Fruit fly (Drosophila melanogaster) whole organism, embryonic: ENCODE results near the gene CG32305.
A peak's percentile ranks its signal among the peaks of the same experiment; 100 is the strongest.

Experiments
- B-H1 ChIP-seq: fragments of 200-800 bp; sonication (Bioruptor generic); IDR thresholded peaks from 3 replicates; pipeline ENCODE4 v1.3.6; 2022; ENCODE audit warnings: missing biosample characterization, missing genetic modification characterization
- BEAF-32 ChIP-seq: fragments of 200-800 bp; sonication (Bioruptor generic); optimal IDR thresholded peaks from 3 replicates; lab custom pipeline; 2017; ENCODE audit warnings: missing biosample characterization, missing genetic modification characterization, mild to moderate bottlenecking, moderate library complexity, missing genetic modification reagents
- CG10147 ChIP-seq: fragments of 200-800 bp; sonication (Bioruptor generic); optimal IDR thresholded peaks from 2 replicates; lab custom pipeline; 2019; ENCODE audit warnings: missing biosample characterization, mild to moderate bottlenecking, missing genetic modification characterization, moderate library complexity
- CG11398 ChIP-seq: fragments of 200-800 bp; sonication (Bioruptor generic); optimal IDR thresholded peaks from 2 replicates; lab custom pipeline; 2016; ENCODE audit warnings: missing biosample characterization, missing genetic modification characterization
- CG13287 ChIP-seq: fragments of 200-800 bp; sonication (Bioruptor generic); IDR thresholded peaks from 2 replicates; pipeline ENCODE4 v1.3.6; 2022; ENCODE audit warnings: missing biosample characterization, missing genetic modification characterization; ENCODE audit not compliant: partially characterized antibody
- CG16779 ChIP-seq: fragments of 200-800 bp; sonication (Bioruptor generic); IDR thresholded peaks from 2 replicates; pipeline ENCODE4 v1.3.6; 2022; ENCODE audit warnings: missing biosample characterization, missing genetic modification characterization
- CG17568 ChIP-seq: fragments of 200-800 bp; sonication (Bioruptor generic); optimal IDR thresholded peaks from 2 replicates; lab custom pipeline; 2018; ENCODE audit warnings: missing biosample characterization, mild to moderate bottlenecking, missing genetic modification characterization, moderate library complexity
- CG17612 ChIP-seq: fragments of 200-800 bp; sonication (Bioruptor generic); IDR thresholded peaks from 2 replicates; pipeline ENCODE4 v1.3.6; 2022; ENCODE audit warnings: missing biosample characterization, missing genetic modification characterization
- CG18262 ChIP-seq: fragments of 200-800 bp; optimal IDR thresholded peaks from 3 replicates; lab custom pipeline; 2019; ENCODE audit warnings: missing biosample characterization, mild to moderate bottlenecking, missing genetic modification characterization, moderate library complexity
- CG1832 ChIP-seq: fragments of 200-800 bp; sonication (Bioruptor generic); optimal IDR thresholded peaks from 2 replicates; lab custom pipeline; 2017; ENCODE audit warnings: missing biosample characterization, mild to moderate bottlenecking, missing genetic modification characterization, inconsistent platforms
- CG18476 ChIP-seq: fragments of 200-800 bp; sonication (Bioruptor generic); optimal IDR thresholded peaks from 2 replicates; lab custom pipeline; 2016; ENCODE audit warnings: missing biosample characterization, mild to moderate bottlenecking, missing genetic modification characterization
- CG2129 ChIP-seq: fragments of 200-800 bp; sonication (Bioruptor generic); IDR thresholded peaks from 2 replicates; pipeline ENCODE4 v1.3.6; 2022; ENCODE audit warnings: missing biosample characterization, missing genetic modification characterization; ENCODE audit not compliant: partially characterized antibody
- CG32767 ChIP-seq: fragments of 200-800 bp; sonication (Bioruptor generic); IDR thresholded peaks from 2 replicates; pipeline ENCODE4 v1.3.6; 2022; ENCODE audit warnings: missing biosample characterization, missing genetic modification characterization
- CG33557 ChIP-seq: fragments of 200-800 bp; sonication (Bioruptor generic); optimal IDR thresholded peaks from 2 replicates; lab custom pipeline; 2019; ENCODE audit warnings: missing biosample characterization, mild to moderate bottlenecking, missing genetic modification characterization, moderate library complexity
- CG3407 ChIP-seq: fragments of 200-800 bp; sonication (Bioruptor generic); optimal IDR thresholded peaks from 2 replicates; lab custom pipeline; 2018; ENCODE audit warnings: missing biosample characterization, mild to moderate bottlenecking, missing genetic modification characterization
- CG4360 ChIP-seq: fragments of 200-800 bp; sonication (Bioruptor generic); IDR thresholded peaks from 2 replicates; pipeline ENCODE4 v1.3.6; 2022; ENCODE audit warnings: missing biosample characterization, missing genetic modification characterization
- CG4707 ChIP-seq: fragments of 200-800 bp; sonication (Bioruptor generic); optimal IDR thresholded peaks from 2 replicates; lab custom pipeline; 2018; ENCODE audit warnings: missing biosample characterization, mild to moderate bottlenecking, missing genetic modification characterization, moderate library complexity
- CG5953 ChIP-seq: fragments of 200-800 bp; sonication (Bioruptor generic); IDR thresholded peaks from 2 replicates; pipeline ENCODE4 v1.3.6; 2022; ENCODE audit warnings: missing biosample characterization, missing genetic modification characterization
- CG6654 ChIP-seq: fragments of 200-800 bp; sonication (Bioruptor generic); optimal IDR thresholded peaks from 2 replicates; lab custom pipeline; 2017; ENCODE audit warnings: missing biosample characterization, mild to moderate bottlenecking, missing genetic modification characterization
- CG6683 ChIP-seq: fragments of 200-800 bp; sonication (Bioruptor generic); optimal IDR thresholded peaks from 2 replicates; lab custom pipeline; 2017; ENCODE audit warnings: missing biosample characterization, mild to moderate bottlenecking, missing genetic modification characterization, missing genetic modification reagents
- CG7556 ChIP-seq: fragments of 200-800 bp; sonication (Bioruptor generic); optimal IDR thresholded peaks from 2 replicates; lab custom pipeline; 2017; ENCODE audit warnings: missing biosample characterization, mild to moderate bottlenecking, missing genetic modification characterization
- Chrac-16 ChIP-seq: fragments of 200-800 bp; sonication (Bioruptor generic); optimal IDR thresholded peaks from 3 replicates; lab custom pipeline; 2016; ENCODE audit warnings: missing biosample characterization, missing genetic modification characterization
- Dad ChIP-seq: fragments of 200-800 bp; sonication (Bioruptor generic); optimal IDR thresholded peaks from 3 replicates; lab custom pipeline; 2016; ENCODE audit warnings: missing biosample characterization, missing genetic modification characterization
- Deaf1 ChIP-seq: fragments of 200-800 bp; optimal IDR thresholded peaks from 3 replicates; lab custom pipeline; 2019; ENCODE audit warnings: missing biosample characterization, mild to moderate bottlenecking, missing genetic modification characterization, moderate library complexity
- Fer1 ChIP-seq: fragments of 200-800 bp; sonication (Bioruptor generic); optimal IDR thresholded peaks from 2 replicates; lab custom pipeline; 2017; ENCODE audit warnings: missing biosample characterization, mild to moderate bottlenecking, missing genetic modification characterization
- H15 ChIP-seq: fragments of 200-800 bp; sonication (Bioruptor generic); IDR thresholded peaks from 3 replicates; pipeline ENCODE4 v1.3.6; 2022; ENCODE audit warnings: missing biosample characterization, missing genetic modification characterization
- HLHmδ ChIP-seq: fragments of 200-800 bp; sonication (Bioruptor generic); optimal IDR thresholded peaks from 2 replicates; lab custom pipeline; 2018; ENCODE audit warnings: missing biosample characterization, mild to moderate bottlenecking, missing genetic modification characterization, moderate library complexity
- Hsf ChIP-seq: fragments of 200-800 bp; sonication (Bioruptor generic); optimal IDR thresholded peaks from 3 replicates; lab custom pipeline; 2016; ENCODE audit warnings: missing biosample characterization, missing genetic modification characterization
- Med ChIP-seq: fragments of 200-800 bp; sonication (Bioruptor generic); peaks from one replicate; lab custom pipeline; 2016; ENCODE audit warnings: missing biosample characterization, missing genetic modification characterization, mild to moderate bottlenecking, inconsistent platforms, moderate library complexity
- NFAT ChIP-seq: fragments of 200-800 bp; sonication (Bioruptor generic); IDR thresholded peaks from 2 replicates; pipeline ENCODE4 v1.3.6; 2022; ENCODE audit warnings: missing biosample characterization, missing genetic modification characterization
- Oli ChIP-seq: fragments of 200-800 bp; sonication (Bioruptor generic); optimal IDR thresholded peaks from 2 replicates; lab custom pipeline; 2018; ENCODE audit warnings: missing biosample characterization, mild to moderate bottlenecking, missing genetic modification characterization, moderate library complexity
- Opbp ChIP-seq: fragments of 200-800 bp; sonication (Bioruptor generic); IDR thresholded peaks from 3 replicates; pipeline ENCODE4 v1.3.6; 2022; ENCODE audit warnings: missing biosample characterization, missing genetic modification characterization; ENCODE audit not compliant: partially characterized antibody
- Rx ChIP-seq: fragments of 200-800 bp; sonication (Bioruptor generic); IDR thresholded peaks from 2 replicates; pipeline ENCODE4 v1.3.6; 2022; ENCODE audit warnings: missing biosample characterization, missing genetic modification characterization
- Sry-β ChIP-seq: fragments of 200-800 bp; sonication (Bioruptor generic); optimal IDR thresholded peaks from 2 replicates; lab custom pipeline; 2018; ENCODE audit warnings: missing biosample characterization, mild to moderate bottlenecking, missing genetic modification characterization, moderate library complexity
- TFAM ChIP-seq: fragments of 200-800 bp; sonication (Bioruptor generic); optimal IDR thresholded peaks from 2 replicates; lab custom pipeline; 2017; ENCODE audit warnings: missing biosample characterization, missing genetic modification characterization, inconsistent platforms
- Trl ChIP-seq, 3 experiments: fragments of >200 bp in 2 of 3; fragments of 200-800 bp in 1 of 3; sonication (Bioruptor generic) in 1 of 3; optimal IDR thresholded peaks; 2 replicates in 1 of 3; 3 replicates in 2 of 3; lab custom pipeline; 2016 to 2017; ENCODE audit warnings: missing biosample characterization in 1 of 3, missing genetic modification characterization in 1 of 3
- al ChIP-seq: fragments of 200-800 bp; sonication (Bioruptor generic); IDR thresholded peaks from 2 replicates; pipeline ENCODE4 v1.3.6; 2022; ENCODE audit warnings: missing biosample characterization, missing genetic modification characterization
- esg ChIP-seq: fragments of 200-800 bp; sonication (Bioruptor generic); conservative IDR thresholded peaks from 2 replicates; pipeline ENCODE4 v1.3.6; 2022; ENCODE audit warnings: missing biosample characterization, missing genetic modification characterization
- fu2 ChIP-seq: fragments of 200-800 bp; sonication (Bioruptor generic); optimal IDR thresholded peaks from 2 replicates; lab custom pipeline; 2016; ENCODE audit warnings: missing biosample characterization, missing genetic modification characterization
- grau ChIP-seq: fragments of 200-800 bp; optimal IDR thresholded peaks from 3 replicates; lab custom pipeline; 2019; ENCODE audit warnings: missing biosample characterization, mild to moderate bottlenecking, missing genetic modification characterization, moderate library complexity
- lilli ChIP-seq: fragments of 200-800 bp; sonication (Bioruptor generic); optimal IDR thresholded peaks from 3 replicates; lab custom pipeline; 2016; ENCODE audit warnings: missing biosample characterization, missing genetic modification characterization
- p53 ChIP-seq: fragments of 200-800 bp; sonication (Bioruptor generic); optimal IDR thresholded peaks from 2 replicates; lab custom pipeline; 2016; ENCODE audit warnings: missing biosample characterization, missing genetic modification characterization
- pnt ChIP-seq: fragments of 200-800 bp; sonication (Bioruptor generic); optimal IDR thresholded peaks from 3 replicates; lab custom pipeline; 2016; ENCODE audit warnings: missing biosample characterization, missing genetic modification characterization
- schlank ChIP-seq: fragments of 200-800 bp; sonication (Bioruptor generic); optimal IDR thresholded peaks from 2 replicates; lab custom pipeline; 2018; ENCODE audit warnings: missing biosample characterization, mild to moderate bottlenecking, missing genetic modification characterization
- scrt ChIP-seq: fragments of 200-800 bp; sonication (Bioruptor generic); optimal IDR thresholded peaks from 2 replicates; lab custom pipeline; 2018; ENCODE audit warnings: missing biosample characterization, mild to moderate bottlenecking, missing genetic modification characterization, moderate library complexity
- seq ChIP-seq: fragments of 200-800 bp; sonication (Bioruptor generic); IDR thresholded peaks from 2 replicates; pipeline ENCODE4 v1.3.6; 2022; ENCODE audit warnings: missing biosample characterization, missing genetic modification characterization
- sim ChIP-seq: fragments of 200-800 bp; sonication (Bioruptor generic); IDR thresholded peaks from 2 replicates; pipeline ENCODE4 v1.3.6; 2022; ENCODE audit warnings: missing biosample characterization, missing genetic modification characterization
- slou ChIP-seq: fragments of 200-800 bp; sonication (Bioruptor generic); optimal IDR thresholded peaks from 3 replicates; lab custom pipeline; 2016; ENCODE audit warnings: missing biosample characterization, missing genetic modification characterization
- trem ChIP-seq: fragments of 200-800 bp; optimal IDR thresholded peaks from 3 replicates; lab custom pipeline; 2019; ENCODE audit warnings: missing biosample characterization, mild to moderate bottlenecking, missing genetic modification characterization, moderate library complexity
- tx ChIP-seq: fragments of 200-800 bp; sonication (Bioruptor generic); optimal IDR thresholded peaks from 2 replicates; lab custom pipeline; 2016; ENCODE audit warnings: missing biosample characterization, missing genetic modification characterization
- wdn ChIP-seq: fragments of 200-800 bp; sonication (Bioruptor generic); IDR thresholded peaks from 2 replicates; pipeline ENCODE4 v1.3.6; 2022; ENCODE audit warnings: missing biosample characterization, missing genetic modification characterization

The CG32305 gene

DNA sequence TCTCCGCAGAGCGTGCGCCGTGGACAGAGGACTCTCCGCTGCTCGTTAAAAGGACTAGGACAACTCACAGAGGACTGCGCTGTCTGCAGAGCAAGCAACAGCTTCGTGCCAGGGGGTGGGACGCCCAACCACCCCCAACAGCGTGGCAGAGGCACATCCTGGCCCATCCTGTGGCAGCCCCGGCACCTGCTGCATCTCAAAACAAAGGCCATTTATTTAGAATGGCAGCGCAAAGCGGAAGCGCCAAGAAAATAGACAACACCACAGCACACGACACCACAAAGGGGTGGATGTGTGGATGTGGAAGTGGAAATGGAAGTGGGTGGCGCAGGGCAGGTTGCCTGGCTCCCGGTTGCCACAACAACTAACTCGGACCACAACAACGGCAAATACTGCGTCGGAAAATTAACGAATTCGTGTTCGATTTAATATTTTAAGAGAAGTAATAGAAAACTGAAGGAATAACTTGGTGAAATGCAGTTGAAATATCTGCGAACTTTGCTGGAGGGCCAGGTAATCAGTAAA, 19.2 kb upstream of the CG32305 start, which contains the start of gene Oseg2 (continued):
- TF ChIP-seq CG6654 (GFP tag; lab: Kevin White, UChicago) (no peak), Fer1 (GFP tag; lab: Kevin White, UChicago) (no peak), CG5953 (GFP tag; lab: Robert Waterston, UW) (no peak), CG13287 (no peak), Sry-β (no peak), B-H1 (GFP tag; lab: Robert Waterston, UW) (no peak), grau (tag; lab: Kevin White, UChicago) (no peak), CG2129 (GFP tag; lab: Robert Waterston, UW) (no peak), esg (GFP tag; lab: Robert Waterston, UW) (no peak), Chrac-16 (no peak), CG4707 (no peak), trem (no peak), al (no peak), CG32767 (GFP tag; lab: Robert Waterston, UW) (no peak), Trl (optimal IDR thresholded peaks at IDR 0.05; lab: Kevin White, UChicago) (peak; percentile 4 to 34), Trl (GFP tag; optimal IDR thresholded peaks at IDR 0.05; lab: Kevin White, UChicago) (no peak), fu2 (GFP tag; lab: Kevin White, UChicago) (no peak), sim (GFP tag; lab: Robert Waterston, UW) (no peak), Med (GFP tag; lab: Kevin White, UChicago) (peak; percentile 10), CG3407 (GFP tag; lab: Kevin White, UChicago) (no peak), tx (GFP tag; lab: Kevin White, UChicago) (no peak), HLHmδ (no peak), CG18262 (tag; lab: Kevin White, UChicago) (no peak), Deaf1 (no peak), NFAT (GFP tag; lab: Robert Waterston, UW) (no peak), CG16779 (GFP tag; lab: Robert Waterston, UW) (peak; percentile 36; the same call in 1 of the 2 replicates), Rx (no peak), schlank (tag; lab: Kevin White, UChicago) (no peak), Opbp (GFP tag; lab: Robert Waterston, UW) (no peak), CG17568 (no peak), Hsf (GFP tag; lab: Kevin White, UChicago) (no peak), scrt (peak; percentile 100), lilli (GFP tag; lab: Kevin White, UChicago) (no peak), CG17612 (no peak), wdn (GFP tag; lab: Robert Waterston, UW) (no peak), CG11398 (GFP tag; lab: Kevin White, UChicago) (no peak), seq (GFP tag; lab: Robert Waterston, UW) (peak; percentile 82), Oli (tag; lab: Kevin White, UChicago) (no peak), CG10147 (no peak), TFAM (GFP tag; lab: Kevin White, UChicago) (no peak), CG1832 (no peak), CG7556 (no peak), CG4360 (no peak), slou (GFP tag; lab: Kevin White, UChicago) (no peak), H15 (no peak), pnt (GFP tag; lab: Kevin White, UChicago) (no peak), CG18476 (no peak), Dad (GFP tag; lab: Kevin White, UChicago) (no peak), p53 (no peak), CG6683 (GFP tag; lab: Kevin White, UChicago) (no peak), CG33557 (GFP tag; lab: Kevin White, UChicago) (no peak), BEAF-32 (GFP tag; lab: Kevin White, UChicago) (no peak)
